Fruit fly (Drosophila melanogaster): ENCODE data around the gene CG34325.
A peak's percentile ranks its signal among the peaks of the same experiment; 100 is the strongest.

CG34325 gene

dm6 chrX:16760542-16760941 lies 39.3 kb upstream of the CG34325 start:
- TF ChIP-seq CG10348 (GFP tag; IDR thresholded peaks at IDR 0.05), result no peak
- TF ChIP-seq Pif1B (GFP tag; optimal IDR thresholded peaks at IDR 0.05), result no peak
- TF ChIP-seq CG8159 (tag; optimal IDR thresholded peaks at IDR 0.05), result peak; percentile 18
- no peak for TF ChIP-seq CG13204 (GFP tag; optimal IDR thresholded peaks at IDR 0.05)

dm6 chrX:16757645-16758044 lies 36.4 kb upstream of the CG34325 start:
- TF ChIP-seq CG32121 (GFP tag; IDR thresholded peaks at IDR 0.05) (no peak), D1 (tag; optimal IDR thresholded peaks at IDR 0.05) (no peak), Pif1A (GFP tag; optimal IDR thresholded peaks at IDR 0.05) (no peak), CG13204 (GFP tag; optimal IDR thresholded peaks at IDR 0.05) (no peak), CG4496 (GFP tag; IDR thresholded peaks at IDR 0.05) (no peak), CG10348 (GFP tag; IDR thresholded peaks at IDR 0.05) (no peak)

- TF ChIP-seq CG8301 (tag; optimal IDR thresholded peaks at IDR 0.05), result no peak
- no peak for TF ChIP-seq CG13204 (GFP tag; optimal IDR thresholded peaks at IDR 0.05)
Measured at dm6 chrX:16753066-16753465, 31.9 kb upstream of the CG34325 start.

dm6 chrX:16751579-16752156 lies 30.5 kb upstream of the CG34325 start, which contains the start of gene goe:
goe (minus strand) TSS chrX:16751910.
- TF ChIP-seq Snoo (tag; optimal IDR thresholded peaks at IDR 0.05) (peak; percentile 63), Ets98B (GFP tag; IDR thresholded peaks at IDR 0.05) (peak; percentile 23; the same call in 1 of the 2 replicates), CG15710 (tag; optimal IDR thresholded peaks at IDR 0.05) (peak; percentile 27), CG10348 (GFP tag; IDR thresholded peaks at IDR 0.05) (no peak), fd96Ca (GFP tag; IDR thresholded peaks at IDR 0.05) (peak; percentile 31; the same call in 1 of the 3 replicates), CG14655 (GFP tag; optimal IDR thresholded peaks at IDR 0.05) (no peak), CG34367 (tag; optimal IDR thresholded peaks at IDR 0.05) (peak; percentile 39), D1 (tag; optimal IDR thresholded peaks at IDR 0.05) (no peak), CG4496 (GFP tag; IDR thresholded peaks at IDR 0.05) (peak; percentile 80), CG32121 (GFP tag; IDR thresholded peaks at IDR 0.05) (no peak)

dm6 chrX:16750712-16751578 lies 29.7 kb upstream of the CG34325 start:
- TF ChIP-seq CG4496 (GFP tag; IDR thresholded peaks at IDR 0.05) (peak; percentile 87), gl (tag; optimal IDR thresholded peaks at IDR 0.05) (peak; percentile 89), CG32121 (GFP tag; IDR thresholded peaks at IDR 0.05) (peak; percentile 82), Snoo (tag; optimal IDR thresholded peaks at IDR 0.05) (peak; percentile 89), Ets98B (GFP tag; IDR thresholded peaks at IDR 0.05) (peak; percentile 85), EcR (GFP tag; optimal IDR thresholded peaks at IDR 0.05) (peak; percentile 61), CG13204 (GFP tag; optimal IDR thresholded peaks at IDR 0.05) (peak; percentile 93), CG17806 (tag; optimal IDR thresholded peaks at IDR 0.05) (peak; percentile 82), Pif1B (GFP tag; optimal IDR thresholded peaks at IDR 0.05) (peak; percentile 93), CG12605 (GFP tag; IDR thresholded peaks at IDR 0.05) (peak; percentile 88), fd96Ca (GFP tag; IDR thresholded peaks at IDR 0.05) (peak; percentile 78), CG15710 (tag; optimal IDR thresholded peaks at IDR 0.05) (peak; percentile 91), CG8301 (tag; optimal IDR thresholded peaks at IDR 0.05) (peak; percentile 87), CG8159 (tag; optimal IDR thresholded peaks at IDR 0.05) (peak; percentile 89), D1 (tag; optimal IDR thresholded peaks at IDR 0.05) (peak; percentile 53), CG14655 (GFP tag; optimal IDR thresholded peaks at IDR 0.05) (peak; percentile 91), rn (GFP tag; IDR thresholded peaks at IDR 0.05) (0 out of 2 replicates have a peak, but pooled peaks have one; percentile 16), Pif1A (GFP tag; optimal IDR thresholded peaks at IDR 0.05) (peak; percentile 92), CG34367 (tag; optimal IDR thresholded peaks at IDR 0.05) (peak; percentile 92), CG9948 (tag; optimal IDR thresholded peaks at IDR 0.05) (peak; percentile 87), CG10348 (GFP tag; IDR thresholded peaks at IDR 0.05) (no peak)

- TF ChIP-seq CG12605 (GFP tag; IDR thresholded peaks at IDR 0.05) (no peak), CG10348 (GFP tag; IDR thresholded peaks at IDR 0.05) (no peak)
Measured at dm6 chrX:16749324-16749723, 28.1 kb upstream of the CG34325 start.

dm6 chrX:16747467-16747866 lies 26.3 kb upstream of the CG34325 start:
- TF ChIP-seq Ets98B (GFP tag; IDR thresholded peaks at IDR 0.05), result no peak
- TF ChIP-seq fd96Ca (GFP tag; IDR thresholded peaks at IDR 0.05), result no peak
- no peak for TF ChIP-seq Snoo (tag; optimal IDR thresholded peaks at IDR 0.05)
- TF ChIP-seq CG34367 (tag; optimal IDR thresholded peaks at IDR 0.05), result no peak
- no peak for TF ChIP-seq CG15710 (tag; optimal IDR thresholded peaks at IDR 0.05)
- no peak for TF ChIP-seq CG8159 (tag; optimal IDR thresholded peaks at IDR 0.05)
- TF ChIP-seq EcR (GFP tag; optimal IDR thresholded peaks at IDR 0.05), result peak; percentile 11
- no peak for TF ChIP-seq CG4496 (GFP tag; IDR thresholded peaks at IDR 0.05)
